Fruit fly (Drosophila melanogaster) whole organism, prepupa: ENCODE data around the gene Dysb.
A peak's percentile ranks its signal among the peaks of the same experiment; 100 is the strongest.

Experiments used
- CG10669 ChIP-seq: fragments of 200-800 bp; sonication (Bioruptor generic); optimal IDR thresholded peaks from 3 replicates; lab custom pipeline; 2018; ENCODE audit warnings: missing biosample characterization, mild to moderate bottlenecking, missing genetic modification characterization, moderate library complexity
- CG11294 ChIP-seq: fragments of 200-800 bp; sonication (Bioruptor generic); IDR thresholded peaks from 2 replicates; pipeline ENCODE4 v1.3.6; 2022; ENCODE audit warnings: missing biosample characterization, missing genetic modification characterization
- CG11762 ChIP-seq: fragments of 200-800 bp; sonication (Bioruptor generic); optimal IDR thresholded peaks from 3 replicates; lab custom pipeline; 2016; ENCODE audit warnings: missing biosample characterization, missing genetic modification characterization; ENCODE audit not compliant: insufficient read depth
- CG15336 ChIP-seq: fragments of 200-800 bp; sonication (Bioruptor generic); IDR thresholded peaks from 2 replicates; pipeline ENCODE4 v1.3.6; 2022; ENCODE audit warnings: missing biosample characterization, missing genetic modification characterization
- CG16779 ChIP-seq: fragments of 200-800 bp; sonication (Bioruptor generic); optimal IDR thresholded peaks from 3 replicates; lab custom pipeline; 2017; ENCODE audit warnings: missing biosample characterization, mild to moderate bottlenecking, missing genetic modification characterization
- CG31627 ChIP-seq: fragments of 200-800 bp; sonication (Bioruptor generic); optimal IDR thresholded peaks from 3 replicates; lab custom pipeline; 2016; ENCODE audit warnings: missing biosample characterization, missing genetic modification characterization
- CG32006 ChIP-seq: fragments of 200-800 bp; sonication (Bioruptor generic); optimal IDR thresholded peaks from 3 replicates; lab custom pipeline; 2017; ENCODE audit warnings: missing biosample characterization, mild to moderate bottlenecking, missing genetic modification characterization
- CG34406 ChIP-seq: fragments of 200-800 bp; sonication (Bioruptor generic); optimal IDR thresholded peaks from 3 replicates; lab custom pipeline; 2016; ENCODE audit warnings: missing biosample characterization, missing genetic modification characterization
- CG3919 ChIP-seq: fragments of 200-800 bp; sonication (Bioruptor generic); optimal IDR thresholded peaks from 3 replicates; lab custom pipeline; 2016; ENCODE audit warnings: missing biosample characterization, missing genetic modification characterization
- CG4318 ChIP-seq: fragments of 200-800 bp; sonication (Bioruptor generic); optimal IDR thresholded peaks from 3 replicates; lab custom pipeline; 2017; ENCODE audit warnings: missing biosample characterization, mild to moderate bottlenecking, missing genetic modification characterization
- CG6276 ChIP-seq: fragments of 200-800 bp; sonication (Bioruptor generic); optimal IDR thresholded peaks from 2 replicates; lab custom pipeline; 2017; ENCODE audit warnings: missing biosample characterization, mild to moderate bottlenecking, missing genetic modification characterization
- CG7368 ChIP-seq: fragments of 200-800 bp; sonication (Bioruptor generic); optimal IDR thresholded peaks from 3 replicates; lab custom pipeline; 2016; ENCODE audit warnings: missing biosample characterization, missing genetic modification characterization
- CG8119 ChIP-seq: fragments of 200-800 bp; sonication (Bioruptor generic); IDR thresholded peaks from 3 replicates; pipeline ENCODE4 v1.3.6; 2022; ENCODE audit warnings: missing biosample characterization, missing genetic modification characterization
- CG8319 ChIP-seq: fragments of 200-800 bp; sonication (Bioruptor generic); optimal IDR thresholded peaks from 3 replicates; lab custom pipeline; 2016; ENCODE audit warnings: missing biosample characterization, missing genetic modification characterization
- CG8632 ChIP-seq: fragments of 200-800 bp; sonication (Bioruptor generic); optimal IDR thresholded peaks from 3 replicates; lab custom pipeline; 2016; ENCODE audit warnings: missing biosample characterization, missing genetic modification characterization
- CG9139 ChIP-seq: fragments of 200-800 bp; sonication (Bioruptor generic); optimal IDR thresholded peaks from 3 replicates; lab custom pipeline; 2017; ENCODE audit warnings: missing biosample characterization, mild to moderate bottlenecking, missing genetic modification characterization
- Eip78C ChIP-seq: fragments of 200-800 bp; sonication (Bioruptor generic); peaks from one replicate; lab custom pipeline; 2016; ENCODE audit warnings: missing biosample characterization, missing genetic modification characterization
- Eip93F ChIP-seq: fragments of 200-800 bp; sonication (Bioruptor generic); optimal IDR thresholded peaks from 2 replicates; lab custom pipeline; 2016; ENCODE audit warnings: missing biosample characterization, mild to moderate bottlenecking, missing genetic modification characterization
- Ets21C ChIP-seq: fragments of 200-800 bp; sonication (Bioruptor generic); optimal IDR thresholded peaks from 3 replicates; lab custom pipeline; 2016; ENCODE audit warnings: missing biosample characterization, missing genetic modification characterization
- Ets96B ChIP-seq: fragments of 200-800 bp; optimal IDR thresholded peaks from 2 replicates; lab custom pipeline; 2019; ENCODE audit warnings: missing biosample characterization, mild to moderate bottlenecking, missing genetic modification characterization, moderate library complexity
- Gug ChIP-seq: fragments of 200-800 bp; sonication (Bioruptor generic); IDR thresholded peaks from 2 replicates; pipeline ENCODE4 v1.3.6; 2022; ENCODE audit warnings: missing biosample characterization, missing genetic modification characterization
- Hr38 ChIP-seq: sonication (Bioruptor generic); optimal IDR thresholded peaks from 2 replicates; lab custom pipeline; 2016; ENCODE audit warnings: missing biosample characterization, missing genetic modification characterization
- Hr4 ChIP-seq: fragments of 200-800 bp; sonication (Bioruptor generic); optimal IDR thresholded peaks from 3 replicates; lab custom pipeline; 2016; ENCODE audit warnings: missing biosample characterization, missing genetic modification characterization
- Lpt ChIP-seq: fragments of 200-800 bp; sonication (Bioruptor generic); optimal IDR thresholded peaks from 3 replicates; lab custom pipeline; 2016; ENCODE audit warnings: missing biosample characterization, missing genetic modification characterization
- OdsH ChIP-seq: fragments of 200-800 bp; sonication (Bioruptor generic); optimal IDR thresholded peaks from 3 replicates; lab custom pipeline; 2016; ENCODE audit warnings: missing biosample characterization, missing genetic modification characterization
- Smox ChIP-seq: fragments of 200-800 bp; sonication (Bioruptor generic); optimal IDR thresholded peaks from 3 replicates; lab custom pipeline; 2016; ENCODE audit warnings: missing biosample characterization, missing genetic modification characterization
- Sox102F ChIP-seq: fragments of 200-800 bp; sonication (Bioruptor generic); optimal IDR thresholded peaks from 2 replicates; lab custom pipeline; 2016; ENCODE audit warnings: missing biosample characterization, mild to moderate bottlenecking, missing genetic modification characterization
- achi ChIP-seq: fragments of 200-800 bp; sonication (Bioruptor generic); optimal IDR thresholded peaks from 3 replicates; lab custom pipeline; 2016; ENCODE audit warnings: missing biosample characterization, missing genetic modification characterization
- dac ChIP-seq: fragments of 200-800 bp; sonication (Bioruptor generic); optimal IDR thresholded peaks from 2 replicates; lab custom pipeline; 2017; ENCODE audit warnings: missing biosample characterization, mild to moderate bottlenecking, missing genetic modification characterization
- eg ChIP-seq: fragments of 200-800 bp; sonication (Bioruptor generic); IDR thresholded peaks from 3 replicates; pipeline ENCODE4 v1.3.6; 2022; ENCODE audit warnings: missing biosample characterization, missing genetic modification characterization
- fd59A ChIP-seq: fragments of 200-800 bp; sonication (Bioruptor generic); optimal IDR thresholded peaks from 2 replicates; lab custom pipeline; 2017; ENCODE audit warnings: missing biosample characterization, mild to moderate bottlenecking, missing genetic modification characterization, missing genetic modification reagents
- fd85E ChIP-seq: fragments of 200-800 bp; sonication (Bioruptor generic); optimal IDR thresholded peaks from 3 replicates; lab custom pipeline; 2016; ENCODE audit warnings: missing biosample characterization, missing genetic modification characterization
- fkh ChIP-seq: fragments of 200-800 bp; sonication (Bioruptor generic); optimal IDR thresholded peaks from 3 replicates; lab custom pipeline; 2017; ENCODE audit warnings: missing biosample characterization, mild to moderate bottlenecking, missing genetic modification characterization, moderate library complexity
- lz ChIP-seq: fragments of 200-800 bp; sonication (Bioruptor generic); optimal IDR thresholded peaks from 3 replicates; lab custom pipeline; 2016; ENCODE audit warnings: missing biosample characterization, missing genetic modification characterization
- net ChIP-seq: fragments of 200-800 bp; sonication (Bioruptor generic); optimal IDR thresholded peaks from 3 replicates; lab custom pipeline; 2016; ENCODE audit warnings: missing biosample characterization, missing genetic modification characterization
- pdm3 ChIP-seq: fragments of 200-800 bp; sonication (Bioruptor generic); optimal IDR thresholded peaks from 3 replicates; lab custom pipeline; 2016; ENCODE audit warnings: missing biosample characterization, missing genetic modification characterization
- spab ChIP-seq: fragments of 200-800 bp; sonication (Bioruptor generic); optimal IDR thresholded peaks from 2 replicates; lab custom pipeline; 2017; ENCODE audit warnings: missing biosample characterization, mild to moderate bottlenecking, missing genetic modification characterization, missing genetic modification reagents
- ss ChIP-seq, 2 experiments: fragments of 200-800 bp; sonication (Bioruptor generic); optimal IDR thresholded peaks; 2 replicates in 1 of 2; 3 replicates in 1 of 2; lab custom pipeline; 2017 to 2018; ENCODE audit warnings: mild to moderate bottlenecking in 2 of 2, missing biosample characterization in 2 of 2, missing genetic modification characterization in 2 of 2, moderate library complexity in 1 of 2
- svp ChIP-seq: fragments of 200-800 bp; sonication (Bioruptor generic); peaks from one replicate; lab custom pipeline; 2016; ENCODE audit warnings: missing biosample characterization, missing genetic modification characterization

Dysb gene

DNA sequence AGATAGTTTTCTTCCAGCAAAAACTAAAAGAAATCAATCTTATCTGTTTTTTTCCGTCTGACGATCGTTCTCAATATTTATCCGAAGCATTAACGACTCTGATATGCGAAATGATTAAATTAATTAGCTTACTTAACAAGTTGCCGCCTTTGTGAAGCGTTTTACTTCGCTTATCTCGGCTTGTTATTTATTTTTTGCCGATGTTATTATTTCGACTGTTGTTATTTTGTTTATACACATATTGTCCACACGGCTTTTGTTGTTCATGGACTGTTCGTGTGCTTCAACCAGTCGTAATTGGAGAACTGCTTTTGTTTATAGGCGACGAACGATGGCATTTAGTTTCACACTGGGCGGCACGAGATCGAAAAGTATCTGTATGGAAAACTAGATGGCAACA is 34.3 kb upstream of the Dysb start (continued):
- TF ChIP-seq CG8319 (GFP tag; lab: Kevin White, UChicago) (no peak), svp (no peak), Ets96B (tag; lab: Kevin White, UChicago) (no peak), CG11762 (GFP tag; lab: Kevin White, UChicago) (no peak), ss (GFP tag; optimal IDR thresholded peaks at IDR 0.05; lab: Kevin White, UChicago) (peak in 1 of 2 experiments; percentile 0), Sox102F (GFP tag; lab: Kevin White, UChicago) (peak; percentile 55)
- TF ChIP-seq, all 60 proteins: peak for 10

DNA sequence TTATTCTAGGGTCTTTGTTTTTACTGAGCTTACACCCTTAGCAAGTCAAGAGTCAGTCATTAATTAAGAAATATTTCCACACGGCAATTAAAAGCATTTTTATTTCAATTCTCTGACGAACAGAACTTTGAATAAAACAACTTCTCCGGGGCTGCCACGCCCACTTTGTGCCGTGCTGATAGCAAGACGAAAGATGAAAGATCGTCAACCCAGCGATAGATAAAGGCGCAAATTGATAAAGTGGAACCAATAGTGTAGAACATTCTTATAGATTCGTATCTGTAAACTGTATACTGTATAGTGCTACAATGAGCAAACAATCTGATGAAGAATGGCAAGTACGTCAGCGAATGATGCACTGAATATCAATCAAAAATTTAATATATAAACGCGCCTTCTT is 32.6 kb upstream of the Dysb start:
- TF ChIP-seq svp (peak; percentile 92), CG8119 (GFP tag; lab: Robert Waterston, UW) (no peak), CG6276 (no peak), Gug (GFP tag; lab: Robert Waterston, UW) (no peak), Ets96B (tag; lab: Kevin White, UChicago) (no peak), eg (GFP tag; lab: Robert Waterston, UW) (no peak), Eip78C (GFP tag; lab: Kevin White, UChicago) (peak; percentile 21), Hr38 (no peak), Sox102F (GFP tag; lab: Kevin White, UChicago) (no peak), Eip93F (GFP tag; lab: Kevin White, UChicago) (no peak), CG8632 (no peak), lz (no peak), CG32006 (GFP tag; lab: Kevin White, UChicago) (no peak)

DNA sequence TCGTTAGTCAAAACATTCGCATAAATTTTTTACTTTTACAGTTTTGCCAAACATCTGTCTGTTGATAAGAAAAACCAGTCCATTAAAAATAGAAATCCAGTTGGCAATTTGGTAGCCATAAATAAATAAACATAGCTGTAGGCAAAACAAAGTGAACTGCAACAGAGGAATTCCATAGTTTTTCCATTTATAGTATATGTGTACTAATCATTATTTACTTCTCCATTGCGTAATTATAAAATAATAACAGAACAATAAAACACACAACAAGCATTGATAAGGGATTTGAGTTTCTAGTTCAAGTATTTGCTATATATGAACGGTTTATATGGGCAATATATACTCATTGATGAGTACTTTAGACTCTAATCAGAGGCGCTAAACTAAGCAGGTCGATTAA is 30.9 kb upstream of the Dysb start:
- TF ChIP-seq Eip93F (GFP tag; lab: Kevin White, UChicago) (no peak), svp (no peak), CG3919 (GFP tag; lab: Kevin White, UChicago) (no peak), Ets96B (tag; lab: Kevin White, UChicago) (no peak), Eip78C (GFP tag; lab: Kevin White, UChicago) (no peak), dac (GFP tag; lab: Kevin White, UChicago) (no peak), Smox (GFP tag; lab: Kevin White, UChicago) (no peak), CG15336 (GFP tag; lab: Robert Waterston, UW) (no peak), fd85E (GFP tag; lab: Kevin White, UChicago) (no peak), fd59A (GFP tag; lab: Kevin White, UChicago) (no peak), pdm3 (GFP tag; lab: Kevin White, UChicago) (no peak)

DNA sequence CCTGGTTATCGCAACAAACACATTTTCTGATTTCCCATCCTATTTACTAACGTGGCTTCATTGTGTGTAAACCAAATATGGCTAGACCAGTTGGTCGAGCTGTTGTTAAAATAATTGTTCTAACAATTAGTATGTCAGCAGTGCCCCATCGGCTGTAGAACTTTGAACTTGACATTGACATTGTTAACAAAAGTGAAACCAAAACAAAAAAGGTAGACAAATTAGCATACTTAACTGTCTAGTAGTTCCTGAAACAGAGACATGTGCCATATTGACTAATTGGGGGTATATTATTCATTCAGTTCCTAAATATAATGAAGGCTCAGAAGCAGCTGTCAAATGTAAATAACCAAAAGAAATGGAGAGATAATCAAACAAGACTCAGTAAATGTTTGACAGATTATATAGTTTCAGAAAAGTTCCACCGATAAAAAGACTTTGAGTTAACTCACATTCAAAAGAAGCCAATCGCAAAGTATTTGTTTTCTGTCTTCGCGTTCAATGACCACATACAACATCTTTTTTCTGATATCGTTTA is 29.8 kb upstream of the Dysb start:
- TF ChIP-seq pdm3 (GFP tag; lab: Kevin White, UChicago) (no peak), fkh (peak; percentile 71)

DNA sequence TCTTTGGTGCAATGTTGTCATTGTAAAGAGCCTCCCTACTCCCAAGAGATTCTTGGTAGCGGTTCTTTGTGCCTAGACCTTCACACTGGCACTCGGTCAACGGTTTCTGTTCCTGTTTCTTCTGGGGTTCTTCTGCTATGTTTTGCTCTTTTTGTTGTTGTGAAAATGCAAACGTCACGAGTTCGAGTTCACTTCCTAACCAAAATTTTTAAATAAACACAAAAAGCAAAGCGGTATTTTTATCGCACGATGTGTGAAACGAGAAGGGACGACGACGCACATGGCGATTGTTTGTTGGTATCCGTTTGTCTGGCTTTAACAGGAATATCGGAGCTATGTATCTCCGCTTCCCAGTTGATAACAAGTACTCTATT is 27.6 kb upstream of the Dysb start:
- TF ChIP-seq CG6276 = no peak
- TF ChIP-seq CG34406 (GFP tag; lab: Kevin White, UChicago) = no peak
- no peak for TF ChIP-seq CG8632
- TF ChIP-seq Eip78C (GFP tag; lab: Kevin White, UChicago) = peak; percentile 13
- no peak for TF ChIP-seq CG11294 (GFP tag; lab: Robert Waterston, UW)
- no peak for TF ChIP-seq fd85E (GFP tag; lab: Kevin White, UChicago)
- no peak for TF ChIP-seq achi
- TF ChIP-seq CG9139 (GFP tag; lab: Kevin White, UChicago) = no peak

DNA sequence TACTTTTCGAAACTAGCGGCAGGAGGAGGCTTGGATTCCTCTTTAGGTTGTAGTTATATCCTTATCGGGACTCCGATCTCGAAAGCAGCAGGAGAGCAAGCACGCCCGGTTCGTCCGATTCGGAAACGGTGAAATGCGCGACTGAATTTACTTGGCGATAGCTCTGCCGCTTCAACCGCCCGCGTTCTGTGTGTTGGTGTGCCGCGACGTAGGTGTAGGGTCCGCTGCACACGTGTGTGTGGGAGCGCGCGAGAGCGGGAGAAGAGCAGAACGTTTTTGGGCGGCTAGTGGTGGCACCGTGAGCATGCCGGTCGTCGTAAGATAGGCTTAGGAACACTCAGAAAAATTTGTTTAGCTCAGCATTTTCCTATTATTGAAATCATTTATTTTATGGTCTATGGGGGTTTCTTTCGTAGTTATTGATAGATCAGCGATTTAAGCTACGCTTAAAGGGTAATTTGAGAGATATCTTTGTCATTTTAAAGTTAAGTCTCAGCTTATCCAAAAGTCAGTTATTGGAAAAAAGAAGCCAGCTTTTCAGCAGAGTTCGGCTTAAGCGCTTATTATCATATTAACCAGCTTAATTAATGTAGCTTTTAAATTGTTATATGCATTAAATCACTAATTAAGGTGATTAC is 27.1 kb upstream of the Dysb start:
- TF ChIP-seq CG34406 (GFP tag; lab: Kevin White, UChicago) (peak; percentile 38), OdsH (GFP tag; lab: Kevin White, UChicago) (peak; percentile 49), Ets21C (GFP tag; lab: Kevin White, UChicago) (peak; percentile 18), svp (peak; percentile 63), fkh (peak; percentile 57), CG8319 (GFP tag; lab: Kevin White, UChicago) (no peak), Sox102F (GFP tag; lab: Kevin White, UChicago) (peak; percentile 37), CG16779 (no peak), net (GFP tag; lab: Kevin White, UChicago) (peak; percentile 59), fd59A (GFP tag; lab: Kevin White, UChicago) (no peak), ss (GFP tag; optimal IDR thresholded peaks at IDR 0.05; lab: Kevin White, UChicago) (peak in 1 of 2 experiments; percentile 26), dac (GFP tag; lab: Kevin White, UChicago) (no peak), CG31627 (GFP tag; lab: Kevin White, UChicago) (peak; percentile 55), CG10669 (GFP tag; lab: Kevin White, UChicago) (peak; percentile 1), CG7368 (GFP tag; lab: Kevin White, UChicago) (no peak), CG4318 (no peak), Hr38 (no peak), CG8632 (no peak), Eip78C (GFP tag; lab: Kevin White, UChicago) (peak; percentile 64), Lpt (GFP tag; lab: Kevin White, UChicago) (no peak), Hr4 (GFP tag; lab: Kevin White, UChicago) (peak; percentile 52), eg (GFP tag; lab: Robert Waterston, UW) (no peak), spab (GFP tag; lab: Kevin White, UChicago) (no peak)
